Worm (Caenorhabditis elegans) whole organism, L2 larva: ENCODE measurements around the gene srx-9.

Experiments
- C34F6.9 ChIP-seq: fragments of 150-350 bp; optimal IDR thresholded peaks from 2 replicates; lab custom pipeline; 2014; ENCODE audit warnings: missing biosample characterization, missing genetic modification characterization
- R02D3.7 ChIP-seq: fragments of 150-350 bp; optimal IDR thresholded peaks from 2 replicates; lab custom pipeline; 2014; ENCODE audit warnings: missing biosample characterization, missing genetic modification characterization
- ZK546.5 ChIP-seq: sonication (generic microtip); optimal IDR thresholded peaks from 2 replicates; lab custom pipeline; 2017; ENCODE audit warnings: missing biosample characterization, missing genetic modification characterization
- alr-1 ChIP-seq: fragments of 150-350 bp; optimal IDR thresholded peaks from 2 replicates; lab custom pipeline; 2014; ENCODE audit warnings: missing biosample characterization, missing genetic modification characterization
- aly-2 ChIP-seq: fragments of 150-350 bp; optimal IDR thresholded peaks from 2 replicates; lab custom pipeline; 2014; ENCODE audit warnings: missing biosample characterization, missing genetic modification characterization
- crh-2 ChIP-seq: sonication (generic microtip); optimal IDR thresholded peaks from 2 replicates; lab custom pipeline; 2017; ENCODE audit warnings: missing biosample characterization, missing genetic modification characterization
- dmd-4 ChIP-seq: sonication (generic microtip); optimal IDR thresholded peaks from 2 replicates; lab custom pipeline; 2017; ENCODE audit warnings: missing biosample characterization, missing genetic modification characterization
- egl-27 ChIP-seq: sonication (generic microtip); optimal IDR thresholded peaks from 3 replicates; lab custom pipeline; 2017; ENCODE audit warnings: missing biosample characterization, missing genetic modification reagents, missing genetic modification characterization
- elt-1 ChIP-seq: fragments of 150-350 bp; optimal IDR thresholded peaks from 2 replicates; lab custom pipeline; 2014; ENCODE audit warnings: missing biosample characterization, missing genetic modification characterization
- fos-1 ChIP-seq: fragments of 150-350 bp; optimal IDR thresholded peaks from 2 replicates; lab custom pipeline; 2014; ENCODE audit warnings: missing biosample characterization, missing genetic modification characterization
- gmeb-1 ChIP-seq: fragments of 150-350 bp; optimal IDR thresholded peaks from 2 replicates; lab custom pipeline; 2014; ENCODE audit warnings: missing biosample characterization, missing genetic modification characterization
- lin-11 ChIP-seq: fragments of 150-350 bp; sonication (generic microtip); optimal IDR thresholded peaks from 2 replicates; lab custom pipeline; 2014; ENCODE audit warnings: missing biosample characterization, missing genetic modification characterization, inconsistent platforms, mixed read lengths
- lin-39 ChIP-seq: fragments of 150-350 bp; optimal IDR thresholded peaks from 2 replicates; lab custom pipeline; 2014; ENCODE audit warnings: missing biosample characterization, missing genetic modification reagents, missing genetic modification characterization
- lsy-2 ChIP-seq, 2 experiments: fragments of 150-350 bp in 1 of 2; sonication (generic microtip) in 1 of 2; optimal IDR thresholded peaks; 2 replicates each; lab custom pipeline; 2014 to 2017; ENCODE audit warnings: missing biosample characterization in 2 of 2, missing genetic modification characterization in 2 of 2
- mbf-1 ChIP-seq: sonication (generic microtip); optimal IDR thresholded peaks from 2 replicates; lab custom pipeline; 2017; ENCODE audit warnings: missing biosample characterization, missing genetic modification characterization
- mdl-1 ChIP-seq, 2 experiments: fragments of 150-350 bp in 1 of 2; sonication (generic microtip) in 1 of 2; optimal IDR thresholded peaks; 2 replicates each; lab custom pipeline; 2017; ENCODE audit warnings: missing biosample characterization in 2 of 2, missing genetic modification characterization in 2 of 2
- nhr-10 ChIP-seq: sonication (generic microtip); optimal IDR thresholded peaks from 2 replicates; lab custom pipeline; 2017; ENCODE audit warnings: missing biosample characterization, missing genetic modification characterization
- nhr-11 ChIP-seq: fragments of 150-350 bp; optimal IDR thresholded peaks from 2 replicates; lab custom pipeline; 2014; ENCODE audit warnings: missing biosample characterization, missing genetic modification characterization
- nhr-12 ChIP-seq: fragments of 150-350 bp; optimal IDR thresholded peaks from 2 replicates; lab custom pipeline; 2014; ENCODE audit warnings: missing biosample characterization, missing genetic modification characterization
- nhr-129 ChIP-seq: fragments of 150-350 bp; optimal IDR thresholded peaks from 2 replicates; lab custom pipeline; 2014; ENCODE audit warnings: missing biosample characterization, missing genetic modification characterization
- nhr-21 ChIP-seq: fragments of 150-350 bp; optimal IDR thresholded peaks from 2 replicates; lab custom pipeline; 2014; ENCODE audit warnings: missing biosample characterization, missing genetic modification characterization
- nhr-23 ChIP-seq: fragments of 150-350 bp; optimal IDR thresholded peaks from 2 replicates; lab custom pipeline; 2014; ENCODE audit warnings: missing biosample characterization, missing genetic modification reagents, missing genetic modification characterization
- nhr-237 ChIP-seq: fragments of 150-350 bp; optimal IDR thresholded peaks from 2 replicates; lab custom pipeline; 2014; ENCODE audit warnings: missing biosample characterization, missing genetic modification characterization
- nhr-25 ChIP-seq: fragments of 150-350 bp; sonication (generic microtip); optimal IDR thresholded peaks from 3 replicates; lab custom pipeline; 2014; ENCODE audit warnings: missing biosample characterization, missing genetic modification characterization
- nhr-6 ChIP-seq: fragments of 150-350 bp; optimal IDR thresholded peaks from 2 replicates; lab custom pipeline; 2014; ENCODE audit warnings: missing biosample characterization, missing genetic modification characterization
- nhr-77 ChIP-seq: fragments of 150-350 bp; optimal IDR thresholded peaks from 2 replicates; lab custom pipeline; 2014; ENCODE audit warnings: missing biosample characterization, missing genetic modification characterization
- peb-1 ChIP-seq: fragments of 150-350 bp; optimal IDR thresholded peaks from 2 replicates; lab custom pipeline; 2014; ENCODE audit warnings: missing biosample characterization, missing genetic modification characterization
- skn-1 ChIP-seq: sonication (generic microtip); optimal IDR thresholded peaks from 2 replicates; lab custom pipeline; 2017; ENCODE audit warnings: missing biosample characterization, missing genetic modification characterization
- sma-3 ChIP-seq: sonication (generic microtip); optimal IDR thresholded peaks from 2 replicates; lab custom pipeline; 2016; ENCODE audit warnings: missing genetic modification reagents, missing genetic modification characterization, missing compliant biosample characterization
- sma-9 ChIP-seq, 2 experiments: fragments of 150-350 bp in 1 of 2; sonication (generic microtip) in 1 of 2; optimal IDR thresholded peaks; 2 replicates each; lab custom pipeline; 2014 to 2016; ENCODE audit warnings: missing genetic modification characterization in 2 of 2, mild to moderate bottlenecking in 1 of 2, missing biosample characterization in 1 of 2, missing compliant biosample characterization in 1 of 2, missing genetic modification reagents in 1 of 2, moderate library complexity in 1 of 2
- snpc-4 ChIP-seq: fragments of 150-350 bp; optimal IDR thresholded peaks from 2 replicates; lab custom pipeline; 2014; ENCODE audit warnings: missing biosample characterization, missing genetic modification characterization
- unc-55 ChIP-seq: fragments of 150-350 bp; sonication (generic microtip); optimal IDR thresholded peaks from 3 replicates; lab custom pipeline; 2014; ENCODE audit warnings: missing biosample characterization, missing genetic modification reagents, missing genetic modification characterization
- unc-62 ChIP-seq: fragments of 150-350 bp; optimal IDR thresholded peaks from 2 replicates; lab custom pipeline; 2014; ENCODE audit warnings: missing biosample characterization, missing genetic modification reagents, missing genetic modification characterization
- zag-1 ChIP-seq: fragments of 150-350 bp; optimal IDR thresholded peaks from 2 replicates; lab custom pipeline; 2014; ENCODE audit warnings: missing biosample characterization, missing genetic modification characterization
- ztf-1 ChIP-seq: fragments of 200-800 bp; sonication (Bioruptor generic); conservative IDR thresholded peaks from 2 replicates; pipeline ENCODE4 v1.3.6; 2022; ENCODE audit warnings: missing genetic modification characterization, missing compliant biosample characterization
- ztf-11 ChIP-seq: sonication (generic microtip); optimal IDR thresholded peaks from 2 replicates; lab custom pipeline; 2017; ENCODE audit warnings: missing biosample characterization, missing genetic modification characterization
- ztf-4 ChIP-seq: fragments of 150-350 bp; optimal IDR thresholded peaks from 2 replicates; lab custom pipeline; 2014; ENCODE audit warnings: missing biosample characterization, missing genetic modification characterization

srx-9 gene

DNA sequence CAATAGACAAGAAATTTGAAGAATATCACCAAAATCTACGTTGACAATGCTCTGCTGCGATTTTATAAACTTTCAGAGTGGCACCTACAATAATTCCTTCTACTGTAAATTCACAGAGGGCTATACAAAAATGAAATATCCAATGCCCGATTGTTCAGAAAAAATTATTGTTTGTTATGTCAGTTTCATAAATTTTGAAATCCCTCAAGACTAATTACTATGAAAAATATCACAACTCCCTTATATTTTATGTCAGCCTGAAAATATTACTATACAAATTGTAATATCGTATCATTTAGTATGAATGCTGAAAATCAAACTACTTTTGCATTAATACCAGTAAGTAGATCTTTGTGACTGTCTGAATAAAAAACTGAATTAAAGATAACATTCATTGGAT lies 5.3 kb upstream of the srx-9 start, which contains the start of gene srx-60:
Gene srx-60, plus strand, starts transcription at position 301 of the 400 bp plus-strand sequence.
- no peak for TF ChIP-seq zag-1 (tag; lab: Kevin White, UChicago)
- no peak for TF ChIP-seq nhr-12 (tag; lab: Kevin White, UChicago)
- no peak for TF ChIP-seq nhr-129
- no peak for TF ChIP-seq C34F6.9 (tag; lab: Kevin White, UChicago)
- TF ChIP-seq gmeb-1 (tag; lab: Kevin White, UChicago): no peak
- TF ChIP-seq nhr-11 (tag; lab: Kevin White, UChicago): no peak
- no peak for TF ChIP-seq ZK546.5
- no peak for TF ChIP-seq mdl-1 (tag; optimal IDR thresholded peaks at IDR 0.05; lab: Kevin White, UChicago)
- no peak for TF ChIP-seq nhr-237 (tag; lab: Kevin White, UChicago)
- no peak for TF ChIP-seq egl-27
- TF ChIP-seq R02D3.7 (tag; lab: Kevin White, UChicago): no peak
- no peak for TF ChIP-seq sma-3
- TF ChIP-seq nhr-10 (tag; lab: Kevin White, UChicago): no peak
- TF ChIP-seq unc-62: no peak
- TF ChIP-seq peb-1 (tag; lab: Kevin White, UChicago): no peak
- TF ChIP-seq nhr-25 (tag; lab: Kevin White, UChicago): no peak

DNA sequence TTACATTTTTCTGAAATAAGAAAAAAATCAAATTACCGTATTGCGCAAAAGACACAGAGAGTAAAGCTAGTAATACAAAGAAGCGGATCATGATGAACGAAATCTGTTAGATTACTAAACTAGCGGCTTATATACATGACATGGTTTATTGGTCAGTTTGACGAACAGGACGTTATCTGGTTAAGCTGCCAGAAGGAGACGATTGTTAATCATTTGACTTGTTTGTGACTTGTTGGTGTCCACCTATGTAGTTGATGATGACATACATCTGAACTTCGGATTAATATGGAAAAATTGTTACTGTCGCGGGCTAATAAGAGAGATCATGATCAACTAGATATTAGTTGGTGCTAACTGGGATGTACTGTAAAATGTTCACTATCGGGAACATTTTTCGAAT lies 4.8 kb upstream of the srx-9 start, which contains the start of gene cnc-9:
Gene cnc-9, minus strand, starts transcription at position 101 of the 400 bp plus-strand sequence.
- TF ChIP-seq skn-1 (tag; lab: Kevin White, UChicago) (no peak), gmeb-1 (tag; lab: Kevin White, UChicago) (no peak), nhr-21 (tag; lab: Kevin White, UChicago) (no peak), sma-9 (GFP tag; optimal IDR thresholded peaks at IDR 0.05; lab: Kevin White, UChicago) (no peak), sma-9 (tag; optimal IDR thresholded peaks at IDR 0.05; lab: Kevin White, UChicago) (no peak), egl-27 (no peak), ZK546.5 (no peak), lin-39 (tag; lab: Kevin White, UChicago) (no peak), nhr-77 (tag; lab: Kevin White, UChicago) (no peak), aly-2 (tag; lab: Kevin White, UChicago) (no peak), ztf-11 (no peak)

DNA sequence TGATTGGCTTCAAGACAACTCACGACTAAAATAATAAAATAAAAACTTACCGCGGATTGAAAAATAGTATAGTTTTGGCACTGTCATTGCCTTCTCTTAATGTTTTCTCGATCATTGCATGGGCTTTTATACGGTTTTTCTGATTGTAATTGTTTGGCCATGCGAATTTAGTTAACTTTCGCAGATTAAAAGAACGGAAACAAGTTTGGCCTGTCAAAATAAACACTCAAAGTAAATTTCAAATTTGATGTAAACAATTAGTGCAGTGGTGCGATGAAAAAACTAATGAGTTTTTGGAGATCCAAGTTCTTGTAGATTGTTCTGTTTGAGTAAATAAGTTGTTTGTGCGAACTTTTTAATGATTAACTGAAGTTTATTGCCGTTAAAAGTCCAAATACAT lies 3.9 kb upstream of the srx-9 start, which contains the start of gene gst-41:
Gene gst-41, minus strand, starts transcription at position 101 of the 400 bp plus-strand sequence.
- TF ChIP-seq elt-1 (tag; lab: Kevin White, UChicago) (no peak), crh-2 (tag; lab: Kevin White, UChicago) (no peak), ztf-4 (no peak), unc-55 (GFP tag; lab: Kevin White, UChicago) (no peak), mbf-1 (no peak), lin-11 (tag; lab: Kevin White, UChicago) (no peak)
- TF ChIP-seq, all 48 proteins: peak for 0

DNA sequence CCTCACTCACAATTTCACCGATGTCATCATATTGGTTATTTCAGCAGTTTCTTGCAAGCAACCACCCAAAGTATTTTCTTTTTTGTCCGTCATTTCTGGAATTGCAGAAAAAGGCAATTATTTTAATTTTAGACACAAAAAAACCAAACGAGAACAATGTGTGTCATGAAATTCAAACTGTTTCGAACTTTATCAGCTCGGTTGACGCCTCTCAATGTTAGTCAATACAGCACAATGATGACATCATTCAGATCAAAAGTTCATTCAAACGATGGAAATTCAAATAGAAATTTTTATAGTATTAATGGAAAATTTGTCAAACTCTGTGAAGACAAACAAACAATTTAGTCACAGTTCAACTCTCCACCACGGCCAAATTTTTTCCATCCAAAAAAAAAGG lies 3.3 kb downstream of the srx-9 start, which contains the start of gene fbxa-105:
Gene fbxa-105, minus strand, starts transcription at position 97 of the 400 bp plus-strand sequence.
- TF ChIP-seq unc-55 (GFP tag; lab: Kevin White, UChicago) (no peak), fos-1 (tag; lab: Kevin White, UChicago) (peak; percentile 70)

DNA sequence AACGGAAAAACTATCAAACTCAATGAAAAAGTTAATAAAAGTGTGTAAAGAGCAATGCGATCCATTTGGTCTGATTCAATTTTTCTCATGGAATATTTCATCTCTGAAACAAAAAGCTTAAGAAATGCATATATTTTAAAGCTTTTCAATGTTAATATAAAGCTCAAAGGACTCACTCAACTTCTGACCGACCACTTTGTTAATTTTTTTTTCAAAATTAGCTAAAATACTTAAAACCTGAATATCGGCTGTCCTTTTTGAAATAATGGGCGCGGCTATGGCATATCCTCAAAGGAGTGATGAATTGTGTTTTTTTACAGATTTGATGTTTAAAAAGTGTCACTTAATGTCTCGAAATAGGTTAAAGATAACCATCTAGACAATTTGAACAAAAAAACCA lies 5.5 kb downstream of the srx-9 start, which contains the start of gene C02H6.1:
Gene C02H6.1, minus strand, starts transcription at position 101 of the 400 bp plus-strand sequence.
- no peak for TF ChIP-seq lin-11 (tag; lab: Kevin White, UChicago)
- TF ChIP-seq nhr-129: no peak
- no peak for TF ChIP-seq dmd-4 (tag; lab: Kevin White, UChicago)
- no peak for TF ChIP-seq sma-9 (GFP tag; optimal IDR thresholded peaks at IDR 0.05; lab: Kevin White, UChicago)
- no peak for TF ChIP-seq sma-9 (tag; optimal IDR thresholded peaks at IDR 0.05; lab: Kevin White, UChicago)
- no peak for TF ChIP-seq aly-2 (tag; lab: Kevin White, UChicago)
- no peak for TF ChIP-seq ztf-1 (GFP tag; lab: Robert Waterston, UW)
- TF ChIP-seq R02D3.7 (tag; lab: Kevin White, UChicago): no peak
- no peak for TF ChIP-seq nhr-6 (tag; lab: Kevin White, UChicago)
- no peak for TF ChIP-seq lsy-2 (tag; optimal IDR thresholded peaks at IDR 0.05; lab: Kevin White, UChicago)
- no peak for TF ChIP-seq nhr-21 (tag; lab: Kevin White, UChicago)
- no peak for TF ChIP-seq ztf-11
- no peak for TF ChIP-seq nhr-12 (tag; lab: Kevin White, UChicago)
- no peak for TF ChIP-seq snpc-4 (tag; lab: Kevin White, UChicago)
- TF ChIP-seq unc-62: no peak
- no peak for TF ChIP-seq sma-3
- TF ChIP-seq peb-1 (tag; lab: Kevin White, UChicago): no peak
- TF ChIP-seq nhr-23 (tag; lab: Kevin White, UChicago): no peak
- TF ChIP-seq alr-1 (tag; lab: Kevin White, UChicago): no peak
- no peak for TF ChIP-seq ztf-4
- no peak for TF ChIP-seq nhr-237 (tag; lab: Kevin White, UChicago)
